Fruit fly (Drosophila melanogaster) whole organism, embryonic: Measurements from ENCODE around the gene Obp19c.

Source experiments
- Awh ChIP-seq: fragments of 200-800 bp; sonication (Bioruptor generic); IDR thresholded peaks from 2 replicates; pipeline ENCODE4, ENCODE4 v1.3.6; 2022; ENCODE audit warnings: missing biosample characterization, missing genetic modification characterization
- CG10543 ChIP-seq: fragments of 200-800 bp; sonication (Bioruptor generic); optimal IDR thresholded peaks from 3 replicates; lab custom pipeline; 2017; ENCODE audit warnings: missing biosample characterization, mild to moderate bottlenecking, missing genetic modification characterization, moderate library complexity
- CG11695 ChIP-seq: fragments of 200-800 bp; sonication (Bioruptor generic); IDR thresholded peaks from 3 replicates; pipeline ENCODE4 v1.3.6; 2022; ENCODE audit warnings: missing biosample characterization, missing genetic modification characterization
- CG12071 ChIP-seq: fragments of 200-800 bp; sonication (Bioruptor generic); optimal IDR thresholded peaks from 3 replicates; lab custom pipeline; 2018; ENCODE audit warnings: missing biosample characterization, mild to moderate bottlenecking, missing genetic modification characterization
- CG12299 ChIP-seq: fragments of 200-800 bp; sonication (Bioruptor generic); optimal IDR thresholded peaks from 2 replicates; lab custom pipeline; 2018; ENCODE audit warnings: missing biosample characterization, mild to moderate bottlenecking, missing genetic modification characterization
- CG12659 ChIP-seq: fragments of 200-800 bp; sonication (Bioruptor generic); optimal IDR thresholded peaks from 3 replicates; lab custom pipeline; 2017; ENCODE audit warnings: mild to moderate bottlenecking, missing biosample characterization, missing genetic modification reagents, missing genetic modification characterization
- CG13123 ChIP-seq: fragments of 200-800 bp; sonication (Bioruptor generic); optimal IDR thresholded peaks from 2 replicates; lab custom pipeline; 2016; ENCODE audit warnings: missing biosample characterization, missing genetic modification characterization
- CG13296 ChIP-seq: fragments of 200-800 bp; sonication (Bioruptor generic); optimal IDR thresholded peaks from 3 replicates; lab custom pipeline; 2018; ENCODE audit warnings: missing biosample characterization, mild to moderate bottlenecking, missing genetic modification characterization
- CG16779 ChIP-seq: fragments of 200-800 bp; sonication (Bioruptor generic); IDR thresholded peaks from 2 replicates; pipeline ENCODE4 v1.3.6; 2022; ENCODE audit warnings: missing biosample characterization, missing genetic modification characterization
- CG16863 ChIP-seq: fragments of 200-800 bp; sonication (Bioruptor generic); optimal IDR thresholded peaks from 3 replicates; lab custom pipeline; 2016; ENCODE audit warnings: missing biosample characterization, missing genetic modification characterization
- CG18476 ChIP-seq: fragments of 200-800 bp; sonication (Bioruptor generic); optimal IDR thresholded peaks from 2 replicates; lab custom pipeline; 2016; ENCODE audit warnings: missing biosample characterization, mild to moderate bottlenecking, missing genetic modification characterization
- CG2116 ChIP-seq: fragments of 200-800 bp; sonication (Bioruptor generic); optimal IDR thresholded peaks from 3 replicates; lab custom pipeline; 2018; ENCODE audit warnings: missing biosample characterization, mild to moderate bottlenecking, missing genetic modification characterization
- CG2129 ChIP-seq: fragments of 200-800 bp; sonication (Bioruptor generic); IDR thresholded peaks from 2 replicates; pipeline ENCODE4 v1.3.6; 2022; ENCODE audit warnings: missing biosample characterization, missing genetic modification characterization; ENCODE audit not compliant: partially characterized antibody
- CG3407 ChIP-seq: fragments of 200-800 bp; sonication (Bioruptor generic); optimal IDR thresholded peaks from 2 replicates; lab custom pipeline; 2018; ENCODE audit warnings: missing biosample characterization, mild to moderate bottlenecking, missing genetic modification characterization
- CG3726 ChIP-seq: fragments of 200-800 bp; sonication (Bioruptor generic); IDR thresholded peaks from 3 replicates; pipeline ENCODE4, ENCODE4 v1.3.6; 2022; ENCODE audit warnings: missing biosample characterization, missing genetic modification characterization
- CG6254 ChIP-seq: fragments of 200-800 bp; sonication (Bioruptor generic); optimal IDR thresholded peaks from 3 replicates; lab custom pipeline; 2017; ENCODE audit warnings: mild to moderate bottlenecking, missing biosample characterization, missing genetic modification reagents, missing genetic modification characterization
- CG6689 ChIP-seq: fragments of 200-800 bp; sonication (Bioruptor generic); IDR thresholded peaks from 2 replicates; pipeline ENCODE4 v1.3.6; 2022; ENCODE audit warnings: missing biosample characterization, missing genetic modification characterization
- CG6791 ChIP-seq: fragments of 200-800 bp; sonication (Bioruptor generic); IDR thresholded peaks from 3 replicates; pipeline ENCODE4 v1.3.6; 2022; ENCODE audit warnings: missing biosample characterization, missing genetic modification characterization; ENCODE audit not compliant: partially characterized antibody
- CG7928 ChIP-seq: fragments of 200-800 bp; sonication (Bioruptor generic); optimal IDR thresholded peaks from 2 replicates; lab custom pipeline; 2017; ENCODE audit warnings: missing biosample characterization, mild to moderate bottlenecking, missing genetic modification characterization
- D19A ChIP-seq: fragments of 200-800 bp; optimal IDR thresholded peaks from 3 replicates; lab custom pipeline; 2019; ENCODE audit warnings: missing biosample characterization, mild to moderate bottlenecking, missing genetic modification characterization, moderate library complexity
- Dek ChIP-seq: fragments of 200-800 bp; sonication (Bioruptor generic); optimal IDR thresholded peaks from 3 replicates; lab custom pipeline; 2019; ENCODE audit warnings: missing biosample characterization, mild to moderate bottlenecking, missing genetic modification characterization, moderate library complexity
- Dfd ChIP-seq, 2 experiments: fragments of >200 bp; optimal IDR thresholded peaks; 2 replicates each; lab custom pipeline; 2017; ENCODE audit warnings: missing biosample characterization in 2 of 2, missing genetic modification characterization in 2 of 2
- Hr51 ChIP-seq, 2 experiments: fragments of 200-800 bp; sonication (Bioruptor generic); optimal IDR thresholded peaks; 2 replicates in 1 of 2; 3 replicates in 1 of 2; lab custom pipeline; 2016 to 2018; ENCODE audit warnings: missing biosample characterization in 2 of 2, missing genetic modification characterization in 2 of 2, mild to moderate bottlenecking in 1 of 2, moderate library complexity in 1 of 2
- Lim3 ChIP-seq: fragments of 200-800 bp; sonication (Bioruptor generic); IDR thresholded peaks from 2 replicates; pipeline ENCODE4 v1.3.6; 2022; ENCODE audit warnings: missing biosample characterization, missing genetic modification characterization
- Max ChIP-seq: fragments of 200-800 bp; sonication (Bioruptor generic); optimal IDR thresholded peaks from 2 replicates; lab custom pipeline; 2016; ENCODE audit warnings: missing biosample characterization, mild to moderate bottlenecking, missing genetic modification characterization
- Vsx1 ChIP-seq: fragments of 200-800 bp; sonication (Bioruptor generic); optimal IDR thresholded peaks from 2 replicates; lab custom pipeline; 2017; ENCODE audit warnings: missing biosample characterization, mild to moderate bottlenecking, missing genetic modification characterization, missing genetic modification reagents
- YL-1 ChIP-seq: fragments of 200-800 bp; sonication (Bioruptor generic); optimal IDR thresholded peaks from 3 replicates; lab custom pipeline; 2017; ENCODE audit warnings: missing biosample characterization, mild to moderate bottlenecking, missing genetic modification characterization
- btn ChIP-seq: fragments of 200-800 bp; sonication (Bioruptor generic); optimal IDR thresholded peaks from 2 replicates; lab custom pipeline; 2016; ENCODE audit warnings: missing biosample characterization, missing genetic modification characterization
- cas ChIP-seq: fragments of 200-800 bp; sonication (Bioruptor generic); IDR thresholded peaks from 2 replicates; pipeline ENCODE4 v1.3.6; 2022; ENCODE audit warnings: missing biosample characterization, missing genetic modification characterization
- ci ChIP-seq: fragments of 200-800 bp; sonication (Bioruptor generic); IDR thresholded peaks from 3 replicates; pipeline ENCODE4 v1.3.6; 2022; ENCODE audit warnings: missing biosample characterization, missing genetic modification characterization
- cwo ChIP-seq: fragments of 200-800 bp; sonication (Bioruptor generic); optimal IDR thresholded peaks from 3 replicates; lab custom pipeline; 2017; ENCODE audit warnings: missing biosample characterization, missing genetic modification characterization, mild to moderate bottlenecking, moderate library complexity, missing genetic modification reagents
- ewg ChIP-seq: fragments of 200-800 bp; sonication (Bioruptor generic); optimal IDR thresholded peaks from 3 replicates; lab custom pipeline; 2017; ENCODE audit warnings: mild to moderate bottlenecking, missing biosample characterization, missing genetic modification reagents, missing genetic modification characterization
- fd102C ChIP-seq: fragments of 200-800 bp; sonication (Bioruptor generic); optimal IDR thresholded peaks from 2 replicates; lab custom pipeline; 2018; ENCODE audit warnings: missing biosample characterization, mild to moderate bottlenecking, missing genetic modification characterization, moderate library complexity
- gcm2 ChIP-seq: fragments of 200-800 bp; sonication (Bioruptor generic); optimal IDR thresholded peaks from 2 replicates; lab custom pipeline; 2016; ENCODE audit warnings: missing biosample characterization, missing genetic modification characterization
- inv ChIP-seq: fragments of 200-800 bp; sonication (Bioruptor generic); IDR thresholded peaks from 2 replicates; pipeline ENCODE4 v1.3.6; 2022; ENCODE audit warnings: missing biosample characterization, missing genetic modification characterization; ENCODE audit not compliant: partially characterized antibody
- mld ChIP-seq: fragments of 200-800 bp; sonication (Bioruptor generic); IDR thresholded peaks from 3 replicates; pipeline ENCODE4 v1.3.6; 2022; ENCODE audit warnings: missing biosample characterization, missing genetic modification characterization; ENCODE audit not compliant: partially characterized antibody
- otp ChIP-seq: fragments of 200-800 bp; sonication (Bioruptor generic); IDR thresholded peaks from 3 replicates; pipeline ENCODE4, ENCODE4 v1.3.6; 2022; ENCODE audit warnings: missing biosample characterization, missing genetic modification characterization
- p53 ChIP-seq: fragments of 200-800 bp; sonication (Bioruptor generic); optimal IDR thresholded peaks from 2 replicates; lab custom pipeline; 2016; ENCODE audit warnings: missing biosample characterization, missing genetic modification characterization
- pho ChIP-seq: fragments of 200-800 bp; sonication (Bioruptor generic); optimal IDR thresholded peaks from 2 replicates; lab custom pipeline; 2016; ENCODE audit warnings: missing biosample characterization, missing genetic modification characterization
- prd ChIP-seq, 3 experiments: fragments of >200 bp in 2 of 3; fragments of 200-800 bp in 1 of 3; sonication (Bioruptor generic) in 1 of 3; optimal IDR thresholded peaks in 2 of 3; IDR thresholded peaks in 1 of 3; 2 replicates in 2 of 3; 3 replicates in 1 of 3; pipeline versions ENCODE4 v1.3.6 to Lab custom; 2017 to 2022; ENCODE audit warnings: missing biosample characterization in 1 of 3, missing genetic modification characterization in 1 of 3
- ro ChIP-seq: fragments of 200-800 bp; sonication (Bioruptor generic); IDR thresholded peaks from 2 replicates; pipeline ENCODE4 v1.3.6; 2022; ENCODE audit warnings: missing biosample characterization, missing genetic modification characterization
- sc ChIP-seq, 3 experiments: fragments of >200 bp in 2 of 3; fragments of 200-800 bp in 1 of 3; sonication (Bioruptor generic) in 1 of 3; optimal IDR thresholded peaks; 2 replicates in 2 of 3; 3 replicates in 1 of 3; lab custom pipeline; 2017; ENCODE audit warnings: mild to moderate bottlenecking in 1 of 3, missing biosample characterization in 1 of 3, missing genetic modification characterization in 1 of 3, missing genetic modification reagents in 1 of 3
- sd ChIP-seq: fragments of 200-800 bp; sonication (Bioruptor generic); optimal IDR thresholded peaks from 3 replicates; lab custom pipeline; 2018; ENCODE audit warnings: missing biosample characterization, mild to moderate bottlenecking, missing genetic modification characterization, moderate library complexity
- sens-2 ChIP-seq: fragments of 200-800 bp; sonication (Bioruptor generic); IDR thresholded peaks from 2 replicates; pipeline ENCODE4 v1.3.6; 2022; ENCODE audit warnings: missing biosample characterization, missing genetic modification characterization
- sim ChIP-seq: fragments of 200-800 bp; sonication (Bioruptor generic); IDR thresholded peaks from 2 replicates; pipeline ENCODE4 v1.3.6; 2022; ENCODE audit warnings: missing biosample characterization, missing genetic modification characterization
- tll ChIP-seq, 2 experiments: fragments of 200-800 bp in 1 of 2; fragments of >200 bp in 1 of 2; sonication (Bioruptor generic) in 1 of 2; optimal IDR thresholded peaks; 2 replicates each; lab custom pipeline; 2017 to 2019; ENCODE audit warnings: missing biosample characterization in 2 of 2, missing genetic modification characterization in 2 of 2, mild to moderate bottlenecking in 1 of 2, moderate library complexity in 1 of 2
- wek ChIP-seq: fragments of 200-800 bp; sonication (Bioruptor generic); optimal IDR thresholded peaks from 3 replicates; lab custom pipeline; 2018; ENCODE audit warnings: missing biosample characterization, mild to moderate bottlenecking, missing genetic modification characterization, moderate library complexity

Gene Obp19c

dm6 chrX:20429482-20430204 lies 10.9 kb upstream of the Obp19c start, which contains the start of the genes CG11710 and mal (continued):
- TF ChIP-seq p53 (no peak), CG13123 (no peak), ewg (GFP tag; lab: Kevin White, UChicago) (peak; percentile 42), CG3726 (no peak), CG3407 (GFP tag; lab: Kevin White, UChicago) (no peak), cas (GFP tag; lab: Robert Waterston, UW) (no peak), ro (no peak), CG7928 (GFP tag; lab: Kevin White, UChicago) (peak; percentile 37), CG11695 (peak; percentile 79; the same call in 2 of the 3 replicates), D19A (tag; lab: Kevin White, UChicago) (peak; percentile 99), CG2116 (GFP tag; lab: Kevin White, UChicago) (peak; percentile 69), mld (no peak), Hr51 (GFP tag; optimal IDR thresholded peaks at IDR 0.05; lab: Kevin White, UChicago) (peak in 1 of 2 experiments; percentile 32), otp (GFP tag; lab: Robert Waterston, UW) (no peak), CG6254 (GFP tag; lab: Kevin White, UChicago) (no peak), prd (optimal IDR thresholded peaks at IDR 0.05; lab: Kevin White, UChicago) (no peak), prd (GFP tag; IDR thresholded peaks at IDR 0.05; lab: Robert Waterston, UW) (peak; percentile 81), Dfd (GFP tag; optimal IDR thresholded peaks at IDR 0.05; lab: Kevin White, UChicago) (no peak), inv (no peak), CG16863 (GFP tag; lab: Kevin White, UChicago) (peak; percentile 50), YL-1 (GFP tag; lab: Kevin White, UChicago) (peak; percentile 36), gcm2 (GFP tag; lab: Kevin White, UChicago) (no peak), CG18476 (GFP tag; lab: Kevin White, UChicago) (peak; percentile 76), Dek (tag; lab: Kevin White, UChicago) (peak; percentile 65), Vsx1 (no peak), CG2129 (no peak), Lim3 (no peak), CG6689 (GFP tag; lab: Robert Waterston, UW) (peak; percentile 79), CG12071 (GFP tag; lab: Kevin White, UChicago) (no peak), CG16779 (GFP tag; lab: Robert Waterston, UW) (no peak), pho (GFP tag; lab: Kevin White, UChicago) (peak; percentile 48), fd102C (no peak), cwo (GFP tag; lab: Kevin White, UChicago) (peak; percentile 73), Max (GFP tag; lab: Kevin White, UChicago) (peak; percentile 72), sd (tag; lab: Kevin White, UChicago) (no peak), sc (optimal IDR thresholded peaks at IDR 0.05; lab: Kevin White, UChicago) (no peak), sc (GFP tag; optimal IDR thresholded peaks at IDR 0.05; lab: Kevin White, UChicago) (no peak), CG6791 (peak; percentile 42; the same call in 2 of the 3 replicates), tll (GFP tag; optimal IDR thresholded peaks at IDR 0.05; lab: Kevin White, UChicago) (no peak), btn (GFP tag; lab: Kevin White, UChicago) (peak; percentile 14), CG12659 (GFP tag; lab: Kevin White, UChicago) (peak; percentile 82), CG12299 (tag; lab: Kevin White, UChicago) (peak; percentile 30), sim (no peak), CG13296 (peak; percentile 86), sens-2 (GFP tag; lab: Robert Waterston, UW) (peak; percentile 71; the same call in 1 of the 2 replicates), wek (no peak), ci (GFP tag; lab: Robert Waterston, UW) (peak; percentile 69; the same call in 2 of the 3 replicates), CG10543 (GFP tag; lab: Kevin White, UChicago) (peak; percentile 62), Awh (no peak)
